Fruit fly (Drosophila melanogaster): ENCODE results near the gene hth.

hth gene

dm6 chr3R:10616772-10617400, 22.5 kb downstream of the hth start (continued):
- TF ChIP-seq ATbp (GFP tag; optimal IDR thresholded peaks at IDR 0.05) (no peak), CkIIα-i1 (GFP tag; IDR thresholded peaks at IDR 0.05) (no peak), CG3281 (GFP tag; optimal IDR thresholded peaks at IDR 0.05) (no peak)

dm6 chr3R:10614006-10614895, 25.1 kb downstream of the hth start:
- TF ChIP-seq nmo (GFP tag; optimal IDR thresholded peaks at IDR 0.05) (peak; percentile 14), fd102C (GFP tag; optimal IDR thresholded peaks at IDR 0.05) (no peak), CG4617 (GFP tag; optimal IDR thresholded peaks at IDR 0.05; ENCODE audit: borderline replicate concordance) (no peak), Sry-δ (GFP tag; optimal IDR thresholded peaks at IDR 0.05) (no peak), CG13123 (GFP tag; optimal IDR thresholded peaks at IDR 0.05) (no peak), sisA (GFP tag; IDR thresholded peaks at IDR 0.05) (no peak), CG2199 (GFP tag; IDR thresholded peaks at IDR 0.05) (peak; percentile 57; the same call in 1 of the 3 replicates), HLH4C (GFP tag; IDR thresholded peaks at IDR 0.05; ENCODE audit: partially characterized antibody) (0 out of 3 replicates have a peak, but pooled peaks have one; percentile 7), Deaf1 (tag; optimal IDR thresholded peaks at IDR 0.05) (peak; percentile 68), sc (optimal IDR thresholded peaks at IDR 0.05) (no peak), sc (GFP tag; optimal IDR thresholded peaks at IDR 0.05) (no peak), Myb (GFP tag; optimal IDR thresholded peaks at IDR 0.05) (no peak), Dp (GFP tag; optimal IDR thresholded peaks at IDR 0.05) (no peak), CG12299 (tag; optimal IDR thresholded peaks at IDR 0.05) (no peak), Doc3 (GFP tag; IDR thresholded peaks at IDR 0.05; ENCODE audit: partially characterized antibody) (no peak), Meics (GFP tag; optimal IDR thresholded peaks at IDR 0.05) (no peak), ap (GFP tag; IDR thresholded peaks at IDR 0.05) (no peak), CG32532 (GFP tag; IDR thresholded peaks at IDR 0.05) (peak; percentile 40; the same call in 1 of the 2 replicates), abd-A (tag; optimal IDR thresholded peaks at IDR 0.05) (peak; percentile 99), kni (GFP tag; optimal IDR thresholded peaks at IDR 0.05) (peak; percentile 91), CkIIα-i1 (GFP tag; IDR thresholded peaks at IDR 0.05) (no peak), ci (GFP tag; IDR thresholded peaks at IDR 0.05) (peak; percentile 49; the same call in 2 of the 3 replicates), pita (GFP tag; optimal IDR thresholded peaks at IDR 0.05) (no peak), row (GFP tag; IDR thresholded peaks at IDR 0.05) (peak; percentile 12; the same call in 1 of the 3 replicates), CG32772 (GFP tag; IDR thresholded peaks at IDR 0.05) (no peak), CG1832 (GFP tag; optimal IDR thresholded peaks at IDR 0.05) (peak; percentile 99), inv (GFP tag; IDR thresholded peaks at IDR 0.05; ENCODE audit: partially characterized antibody) (no peak), Elba2 (GFP tag; optimal IDR thresholded peaks at IDR 0.05) (no peak), CTCF (GFP tag; optimal IDR thresholded peaks at IDR 0.05) (no peak), Trl (optimal IDR thresholded peaks at IDR 0.05) (peak; percentile 81 to 82), Trl (GFP tag; optimal IDR thresholded peaks at IDR 0.05) (peak; percentile 48), slbo (GFP tag; IDR thresholded peaks at IDR 0.05) (peak; percentile 11; the same call in 1 of the 2 replicates), ab (GFP tag; optimal IDR thresholded peaks at IDR 0.05) (no peak), CG11504 (tag; optimal IDR thresholded peaks at IDR 0.05) (peak; percentile 45), CG11695 (GFP tag; IDR thresholded peaks at IDR 0.05) (no peak), sob (GFP tag; IDR thresholded peaks at IDR 0.05) (0 out of 2 replicates have a peak, but pooled peaks have one; percentile 36), twi (tag; optimal IDR thresholded peaks at IDR 0.05) (peak; percentile 22), D19A (tag; optimal IDR thresholded peaks at IDR 0.05) (peak; percentile 20), ato (GFP tag; IDR thresholded peaks at IDR 0.05; ENCODE audit: partially characterized antibody) (peak; percentile 43; the same call in 1 of the 2 replicates), CG10543 (GFP tag; optimal IDR thresholded peaks at IDR 0.05) (peak; percentile 36), crol (GFP tag; IDR thresholded peaks at IDR 0.05) (peak; percentile 22; the same call in 1 of the 2 replicates), Dll (GFP tag; IDR thresholded peaks at IDR 0.05; ENCODE audit: partially characterized antibody) (peak; percentile 42; the same call in 1 of the 4 replicates), esg (GFP tag; conservative IDR thresholded peaks at IDR 0.05) (no peak), CG14965 (GFP tag; optimal IDR thresholded peaks at IDR 0.05; ENCODE audit: borderline replicate concordance) (no peak)

Measured in whole organism, embryonic.